Fruit fly (Drosophila melanogaster): ENCODE results near the gene capt.

DNA sequence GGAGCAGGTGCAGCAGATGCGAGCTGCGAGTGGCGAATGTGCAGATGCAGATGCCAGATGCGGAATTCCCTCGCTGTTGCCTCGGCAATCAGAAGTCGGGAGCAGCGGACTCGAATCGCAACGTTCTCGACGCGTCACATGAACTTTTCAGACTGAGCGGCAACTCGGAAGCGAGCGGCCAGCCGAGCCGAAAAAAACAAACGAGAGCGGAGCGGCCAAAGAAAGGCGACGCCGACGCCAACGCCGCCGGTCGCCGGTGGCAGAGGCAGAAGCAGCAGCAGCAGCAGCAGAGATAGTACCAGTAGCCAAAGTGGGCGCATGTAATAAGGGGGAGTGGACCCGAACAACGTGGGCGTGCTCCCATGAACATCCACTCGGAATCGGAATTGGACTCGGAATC lies 55.7 kb downstream of the capt start, which contains the start of gene CG4629:
- TF ChIP-seq CG8478 (optimal IDR thresholded peaks at IDR 0.05) (no peak), CTCF (optimal IDR thresholded peaks at IDR 0.05) (no peak)

Measured in S2 (cell line).